Worm (Caenorhabditis elegans): ENCODE results near the gene T26E4.4.

ce11 chrV:15826110-15826509 is 33.8 kb upstream of the T26E4.4 start, which contains the start of gene srbc-51:
- no peak for TF ChIP-seq ztf-18 (tag; optimal IDR thresholded peaks at IDR 0.05)
- TF ChIP-seq F37B4.10 (GFP tag; IDR thresholded peaks at IDR 0.05): no peak
- TF ChIP-seq efl-1 (GFP tag; optimal IDR thresholded peaks at IDR 0.05): no peak
- no peak for TF ChIP-seq Y53F4B.3 (GFP tag; IDR thresholded peaks at IDR 0.05)
- TF ChIP-seq cebp-2 (GFP tag; IDR thresholded peaks at IDR 0.05): no peak
- no peak for TF ChIP-seq ceh-27 (GFP tag; optimal IDR thresholded peaks at IDR 0.05)
- no peak for TF ChIP-seq D2030.7 (GFP tag; IDR thresholded peaks at IDR 0.05)
- no peak for TF ChIP-seq fkh-3 (tag; optimal IDR thresholded peaks at IDR 0.05)
- TF ChIP-seq pha-4 (tag; optimal IDR thresholded peaks at IDR 0.05): no peak
